Fruit fly (Drosophila melanogaster): Measurements from ENCODE around the gene CG43147.

DNA sequence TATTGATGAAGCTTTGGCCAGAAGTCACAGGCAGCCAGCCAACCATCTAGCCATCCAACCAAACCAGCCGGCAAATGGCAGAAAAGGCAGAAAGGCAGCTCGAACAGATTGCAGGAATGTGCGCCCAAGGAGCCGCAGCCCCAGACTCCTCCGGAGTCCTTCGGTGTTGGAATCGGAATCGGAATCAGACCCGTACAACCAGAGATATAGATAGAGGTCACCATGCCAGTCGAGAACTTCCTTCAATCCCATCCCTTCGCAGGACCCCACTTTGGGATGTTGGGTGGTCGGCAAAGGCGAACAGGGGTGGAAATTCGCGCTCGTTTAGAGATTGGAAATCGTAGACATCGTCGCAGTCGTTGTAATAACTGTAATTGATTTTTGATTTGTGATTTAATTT, 12.3 kb upstream of the CG43147 start:
- no peak for TF ChIP-seq CG3032 (tag; optimal IDR thresholded peaks at IDR 0.05)
- TF ChIP-seq Eip75B (GFP tag; optimal IDR thresholded peaks at IDR 0.05) = no peak
- TF ChIP-seq Hr39 (GFP tag; optimal IDR thresholded peaks at IDR 0.05) = no peak
- no peak for TF ChIP-seq CG3919 (GFP tag; optimal IDR thresholded peaks at IDR 0.05)
- no peak for TF ChIP-seq Eip93F (GFP tag; optimal IDR thresholded peaks at IDR 0.05)
- no peak for TF ChIP-seq Sox102F (GFP tag; optimal IDR thresholded peaks at IDR 0.05)
- TF ChIP-seq Blimp-1 (GFP tag; optimal IDR thresholded peaks at IDR 0.05) = no peak
- TF ChIP-seq Sox14 (GFP tag; optimal IDR thresholded peaks at IDR 0.05) = no peak
